Worm (Caenorhabditis elegans) whole organism, early embryonic: ENCODE results near the gene fbxc-42.
"Not testable (repeated sequence)": the region's sequence is repeated elsewhere in the genome, so short reads cannot be mapped to it uniquely, and the experiment has no call there.

Experiments used
- B0310.2 ChIP-seq: sonication (generic microtip); optimal IDR thresholded peaks from 2 replicates; lab custom pipeline; 2016; ENCODE audit warnings: mild to moderate bottlenecking, missing genetic modification characterization, missing compliant biosample characterization
- F13C5.2 ChIP-seq: sonication (generic microtip); optimal IDR thresholded peaks from 2 replicates; lab custom pipeline; 2017; ENCODE audit warnings: mild to moderate bottlenecking, missing genetic modification characterization, inconsistent platforms, missing compliant biosample characterization
- aly-1 ChIP-seq: sonication (generic microtip); optimal IDR thresholded peaks from 2 replicates; lab custom pipeline; 2016; ENCODE audit warnings: missing genetic modification characterization, missing compliant biosample characterization
- ama-1 ChIP-seq: fragments of 150-350 bp; optimal IDR thresholded peaks from 2 replicates; lab custom pipeline; 2014
- ceh-13 ChIP-seq: fragments of 200-800 bp; sonication (Bioruptor generic); optimal IDR thresholded peaks from 2 replicates; lab custom pipeline; 2018; ENCODE audit warnings: mild to moderate bottlenecking, missing genetic modification characterization, missing compliant biosample characterization
- ceh-36 ChIP-seq: sonication (generic microtip); optimal IDR thresholded peaks from 2 replicates; lab custom pipeline; 2016; ENCODE audit warnings: missing genetic modification characterization, inconsistent platforms, missing compliant biosample characterization
- ets-7 ChIP-seq: sonication (generic microtip); optimal IDR thresholded peaks from 2 replicates; lab custom pipeline; 2016; ENCODE audit warnings: missing genotype, missing genetic modification characterization, missing compliant biosample characterization
- flt-1 ChIP-seq: fragments of 200-800 bp; sonication (Bioruptor generic); IDR thresholded peaks from 2 replicates; pipeline ENCODE4 v1.3.6; 2022; ENCODE audit warnings: missing genetic modification characterization, missing compliant biosample characterization
- hmbx-1 ChIP-seq: sonication (generic microtip); optimal IDR thresholded peaks from 2 replicates; lab custom pipeline; 2016; ENCODE audit warnings: mild to moderate bottlenecking, missing genetic modification characterization, missing compliant biosample characterization
- hmg-4 ChIP-seq: fragments of 200-800 bp; sonication (Bioruptor generic); optimal IDR thresholded peaks from 2 replicates; lab custom pipeline; 2018; ENCODE audit warnings: mild to moderate bottlenecking, missing genetic modification characterization, missing compliant biosample characterization
- hnd-1 ChIP-seq: sonication (generic microtip); optimal IDR thresholded peaks from 2 replicates; lab custom pipeline; 2016; ENCODE audit warnings: missing genetic modification characterization, missing compliant biosample characterization
- pes-1 ChIP-seq: fragments of 200-800 bp; sonication (Bioruptor generic); IDR thresholded peaks from 2 replicates; pipeline ENCODE4 v1.3.6; 2022; ENCODE audit warnings: missing genetic modification reagents, missing genetic modification characterization, missing compliant biosample characterization
- scrt-1 ChIP-seq: fragments of 200-800 bp; sonication (Bioruptor generic); IDR thresholded peaks from 2 replicates; pipeline ENCODE4 v1.3.6; 2022; ENCODE audit warnings: missing genetic modification characterization, missing compliant biosample characterization
- sea-1 ChIP-seq: fragments of 200-800 bp; sonication (Bioruptor generic); conservative IDR thresholded peaks from 2 replicates; pipeline ENCODE4 v1.3.6; 2022; ENCODE audit warnings: missing genetic modification characterization, missing compliant biosample characterization
- tbx-11 ChIP-seq: fragments of 200-800 bp; sonication (Bioruptor generic); IDR thresholded peaks from 2 replicates; pipeline ENCODE4 v1.3.6; 2022; ENCODE audit warnings: missing genetic modification characterization, missing compliant biosample characterization
- tbx-37 ChIP-seq: fragments of 200-800 bp; sonication (Bioruptor generic); conservative IDR thresholded peaks from 2 replicates; pipeline ENCODE4 v1.3.6; 2022; ENCODE audit warnings: missing genetic modification reagents, missing genetic modification characterization, missing compliant biosample characterization
- tra-4 ChIP-seq: sonication (generic microtip); optimal IDR thresholded peaks from 2 replicates; lab custom pipeline; 2017; ENCODE audit warnings: missing genetic modification characterization, missing compliant biosample characterization

fbxc-42 gene

DNA sequence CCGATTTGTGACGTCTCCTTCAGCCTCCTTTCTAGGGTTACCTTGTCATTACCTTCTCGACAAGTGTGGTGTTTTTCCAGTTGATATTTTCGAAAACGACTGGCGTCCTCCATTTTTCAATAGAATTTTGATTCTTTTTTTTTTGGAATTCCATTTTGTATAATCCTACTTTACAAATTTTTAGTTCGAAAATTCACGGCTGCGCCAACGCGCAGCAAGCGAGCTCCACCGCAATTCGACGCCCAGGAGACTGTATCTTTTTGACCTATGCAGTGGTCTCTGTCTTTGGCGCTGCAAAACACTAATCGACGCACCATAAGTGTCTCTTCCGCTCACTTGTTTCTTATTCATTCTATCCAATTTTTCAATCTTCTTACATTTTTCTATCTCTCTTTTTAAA, at the start of gene fbxc-42:
TSS of gene fbxc-42 (plus strand) at position 301 of the 400 bp plus-strand sequence.
- TF ChIP-seq hmbx-1 (tag; lab: Kevin White, UChicago) (no peak), ama-1 (lab: Kevin White, UChicago) (no peak), B0310.2 (tag; lab: Kevin White, UChicago) (no peak), flt-1 (GFP tag; lab: Robert Waterston, UW) (no peak), ceh-36 (tag; lab: Kevin White, UChicago) (no peak), scrt-1 (no peak), sea-1 (GFP tag; lab: Robert Waterston, UW) (no peak), pes-1 (GFP tag; lab: Robert Waterston, UW) (no peak), hnd-1 (tag; lab: Kevin White, UChicago) (no peak), tra-4 (tag; lab: Kevin White, UChicago) (no peak), tbx-37 (GFP tag; lab: Robert Waterston, UW) (no peak), tbx-11 (GFP tag; lab: Robert Waterston, UW) (no peak), ets-7 (tag; lab: Kevin White, UChicago) (no peak), aly-1 (no peak), hmg-4 (GFP tag; lab: Kevin White, UChicago) (no peak), ceh-13 (GFP tag; lab: Kevin White, UChicago) (no peak), F13C5.2 (tag; lab: Kevin White, UChicago) (no peak)

- TF ChIP-seq tbx-11 (GFP tag; lab: Robert Waterston, UW) (no peak), hmbx-1 (tag; lab: Kevin White, UChicago) (no peak), hmg-4 (GFP tag; lab: Kevin White, UChicago) (no peak), tra-4 (tag; lab: Kevin White, UChicago) (no peak), pes-1 (GFP tag; lab: Robert Waterston, UW) (no peak), ama-1 (lab: Kevin White, UChicago) (no peak), ceh-13 (GFP tag; lab: Kevin White, UChicago) (no peak), ceh-36 (tag; lab: Kevin White, UChicago) (no peak), tbx-37 (GFP tag; lab: Robert Waterston, UW) (no peak), F13C5.2 (tag; lab: Kevin White, UChicago) (no peak), flt-1 (GFP tag; lab: Robert Waterston, UW) (no peak)
These were observed 47.6 kb upstream of the fbxc-42 start, which contains the start of gene clec-43 for ce11 chrII:943773-944172. Gene clec-43 (plus strand): TSS chrII:944066.

DNA sequence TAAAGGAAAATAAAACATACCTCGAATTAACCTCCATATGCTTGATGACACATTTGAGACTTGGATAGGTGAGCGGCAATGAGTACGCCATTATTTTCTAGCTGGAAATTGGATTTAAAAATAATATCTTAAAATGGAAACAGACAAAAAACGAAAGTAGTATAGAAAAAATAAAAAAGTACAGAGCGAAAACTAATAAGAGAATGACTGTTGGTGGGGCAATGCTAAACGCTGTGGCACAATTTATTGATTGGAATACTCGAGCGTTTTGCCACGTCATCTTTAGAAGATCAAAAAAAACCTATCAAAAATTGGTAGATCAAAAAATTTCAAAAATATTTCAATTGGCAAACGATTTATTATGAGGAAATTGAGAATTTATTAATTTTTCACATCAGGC, 43.3 kb upstream of the fbxc-42 start, which contains the start of gene fbxc-32:
TSS of gene fbxc-32 (minus strand) at position 101 of the 400 bp plus-strand sequence.
- TF ChIP-seq aly-1: no peak
- no peak for TF ChIP-seq hmbx-1 (tag; lab: Kevin White, UChicago)
- TF ChIP-seq ets-7 (tag; lab: Kevin White, UChicago): no peak
- no peak for TF ChIP-seq pes-1 (GFP tag; lab: Robert Waterston, UW)
- no peak for TF ChIP-seq ama-1 (lab: Kevin White, UChicago)
- TF ChIP-seq flt-1 (GFP tag; lab: Robert Waterston, UW): no peak
- TF ChIP-seq hmg-4 (GFP tag; lab: Kevin White, UChicago): no peak
- no peak for TF ChIP-seq tra-4 (tag; lab: Kevin White, UChicago)
- TF ChIP-seq ceh-13 (GFP tag; lab: Kevin White, UChicago): no peak
- no peak for TF ChIP-seq tbx-37 (GFP tag; lab: Robert Waterston, UW)
- TF ChIP-seq tbx-11 (GFP tag; lab: Robert Waterston, UW): no peak
- TF ChIP-seq sea-1 (GFP tag; lab: Robert Waterston, UW): no peak
- TF ChIP-seq B0310.2 (tag; lab: Kevin White, UChicago): no peak

DNA sequence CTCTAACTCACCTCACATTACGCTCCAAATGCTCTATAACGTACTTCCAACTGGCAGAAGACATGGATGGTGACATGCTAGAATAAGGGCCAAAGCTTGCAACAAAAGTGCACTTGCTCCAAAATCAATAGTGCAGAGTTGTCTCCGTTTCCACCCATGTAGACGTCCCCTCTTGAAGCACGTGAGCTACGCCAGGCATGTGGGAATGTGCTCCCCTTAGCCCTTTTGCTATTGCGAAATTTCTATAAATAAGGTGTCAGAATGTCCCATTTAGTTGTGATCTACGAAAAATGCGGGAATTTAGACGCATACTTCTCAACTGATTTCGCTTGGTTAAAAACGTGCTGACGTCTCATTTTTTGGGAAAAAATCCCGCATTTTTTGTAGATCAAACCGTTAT, 41.0 kb upstream of the fbxc-42 start:
- TF ChIP-seq tra-4 (tag; lab: Kevin White, UChicago) (no peak), aly-1 (no peak), tbx-37 (GFP tag; lab: Robert Waterston, UW) (no peak)

DNA sequence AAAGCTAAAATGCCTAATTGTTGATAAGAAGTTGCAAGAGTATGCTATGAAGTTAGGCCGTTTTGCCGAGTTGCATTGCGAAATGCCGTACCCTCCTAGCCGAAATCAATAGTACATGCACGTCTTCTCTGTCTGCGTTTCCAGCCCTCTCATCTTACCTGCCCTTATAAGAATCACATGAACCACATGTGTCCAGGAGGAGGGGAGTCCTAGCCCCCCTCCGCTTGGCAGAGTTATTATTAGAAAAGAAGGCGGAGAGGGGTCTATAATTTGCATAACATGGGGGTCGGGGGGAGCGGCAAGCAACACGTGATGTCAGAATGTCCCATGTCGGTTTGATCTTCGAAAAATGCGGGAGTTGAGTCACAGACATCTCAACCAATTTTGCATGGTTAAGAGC, 38.3 kb upstream of the fbxc-42 start:
- no peak for TF ChIP-seq B0310.2 (tag; lab: Kevin White, UChicago)
- TF ChIP-seq hmg-4 (GFP tag; lab: Kevin White, UChicago): no peak
- TF ChIP-seq tbx-11 (GFP tag; lab: Robert Waterston, UW): no peak
- no peak for TF ChIP-seq hnd-1 (tag; lab: Kevin White, UChicago)
- no peak for TF ChIP-seq F13C5.2 (tag; lab: Kevin White, UChicago)

DNA sequence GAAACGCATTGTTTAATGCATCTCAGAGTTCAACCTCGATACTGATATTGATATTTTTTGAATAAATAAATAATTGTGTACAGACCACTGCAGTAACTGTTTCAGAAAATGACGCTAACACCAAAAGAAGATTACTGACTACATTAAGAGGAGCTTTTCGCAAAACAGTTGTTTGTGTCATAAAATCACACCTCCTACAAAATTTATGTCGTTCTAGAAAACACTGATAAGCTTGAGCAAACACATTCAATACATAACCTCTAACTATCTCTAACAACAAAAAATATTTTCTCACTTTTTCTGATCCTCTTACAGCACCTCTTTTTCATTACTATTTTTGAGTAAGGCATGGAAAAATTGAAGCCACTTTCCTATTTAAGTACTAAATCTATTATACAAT, 36.8 kb upstream of the fbxc-42 start, which contains the start of gene fbxc-7:
TSS of gene fbxc-7 (plus strand) at position 301 of the 400 bp plus-strand sequence.
- not testable (repeated sequence) for TF ChIP-seq B0310.2 (tag; lab: Kevin White, UChicago); scrt-1; pes-1 (GFP tag; lab: Robert Waterston, UW)

DNA sequence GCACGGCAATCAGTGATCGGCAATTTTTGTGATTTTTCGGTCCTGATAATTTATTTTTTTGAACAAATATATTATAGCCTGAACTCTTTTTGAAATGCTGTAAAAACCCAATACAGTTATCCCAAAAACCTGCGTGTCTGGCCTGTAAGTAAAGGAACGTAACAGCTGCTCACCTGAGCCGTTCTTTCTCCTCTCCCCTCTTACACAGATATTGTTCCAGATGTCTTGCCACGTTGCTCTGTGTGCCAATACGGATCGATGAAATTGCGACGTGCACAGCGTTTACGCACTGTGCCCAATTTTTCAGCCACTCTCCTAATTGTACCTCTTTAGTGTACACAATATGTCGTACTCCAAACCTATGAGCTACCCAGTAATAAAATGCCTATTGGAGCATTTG, 32.8 kb upstream of the fbxc-42 start, which contains the start of gene sdz-4:
TSS of gene sdz-4 (plus strand) at position 301 of the 400 bp plus-strand sequence.
- TF ChIP-seq tra-4 (tag; lab: Kevin White, UChicago): no peak
- no peak for TF ChIP-seq pes-1 (GFP tag; lab: Robert Waterston, UW)
- TF ChIP-seq hmg-4 (GFP tag; lab: Kevin White, UChicago): no peak
- TF ChIP-seq ceh-13 (GFP tag; lab: Kevin White, UChicago): no peak
- no peak for TF ChIP-seq ceh-36 (tag; lab: Kevin White, UChicago)
- TF ChIP-seq aly-1: no peak
- no peak for TF ChIP-seq ets-7 (tag; lab: Kevin White, UChicago)
- TF ChIP-seq hnd-1 (tag; lab: Kevin White, UChicago): no peak

DNA sequence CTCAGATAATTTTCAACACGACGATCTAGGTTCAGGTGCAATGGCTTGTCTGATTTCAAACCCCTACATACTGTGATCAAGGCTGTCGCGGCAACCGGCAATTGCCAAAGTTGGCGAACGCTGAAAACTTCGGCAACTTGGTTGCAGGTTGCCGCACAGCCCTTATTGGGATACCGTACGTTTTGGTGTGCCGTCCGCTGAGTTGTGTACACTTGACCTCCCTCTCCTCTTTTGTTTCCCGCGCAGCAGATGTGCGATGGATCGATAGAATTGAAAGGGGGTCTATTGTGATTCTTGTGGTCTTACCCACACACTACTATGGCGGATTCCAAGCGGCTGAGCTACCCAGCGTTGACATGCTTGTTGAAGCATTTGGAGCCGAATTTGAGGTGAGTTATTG, 31.2 kb upstream of the fbxc-42 start, which contains the start of the genes C32B5.18 and C32B5.7:
TSS of gene C32B5.18 (plus strand) at position 301 of the 400 bp plus-strand sequence.
TSS of gene C32B5.7 (plus strand) at position 311 of the 400 bp plus-strand sequence.
- TF ChIP-seq tbx-37 (GFP tag; lab: Robert Waterston, UW) (no peak), ets-7 (tag; lab: Kevin White, UChicago) (no peak), tra-4 (tag; lab: Kevin White, UChicago) (no peak), pes-1 (GFP tag; lab: Robert Waterston, UW) (no peak), B0310.2 (tag; lab: Kevin White, UChicago) (no peak), hmg-4 (GFP tag; lab: Kevin White, UChicago) (peak; percentile 6)
